Worm (Caenorhabditis elegans): Measurements from ENCODE around the gene arl-5.

DNA sequence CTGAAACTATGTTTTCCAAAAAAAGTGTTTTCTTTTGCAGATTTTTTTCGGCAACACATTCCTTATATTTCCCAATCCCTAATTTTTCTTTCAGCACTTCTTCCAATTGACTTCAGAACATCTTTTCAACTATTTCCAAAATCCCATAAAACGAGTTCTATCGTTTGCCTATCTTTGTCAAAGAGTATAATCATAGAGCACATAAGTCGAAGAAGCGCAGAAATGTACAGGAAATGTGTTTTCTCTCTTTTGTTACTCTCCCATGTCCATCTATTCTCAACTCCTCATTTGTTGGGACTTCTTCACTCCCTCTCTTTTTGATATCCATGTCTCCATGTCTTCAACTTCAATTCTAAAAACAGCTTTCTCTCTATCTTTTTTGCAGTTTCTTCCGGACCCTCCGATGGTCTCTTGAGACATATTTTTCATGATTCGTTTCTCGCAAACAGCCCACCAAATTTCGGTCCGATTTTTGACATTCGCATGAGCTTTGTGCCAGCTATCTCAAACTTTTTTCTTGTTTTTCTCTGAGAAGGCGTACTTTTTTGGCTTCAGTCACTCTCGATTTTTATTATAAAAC is 37.2 kb downstream of the arl-5 start, which contains the start of gene twk-48:
- TF ChIP-seq zag-1 (tag; optimal IDR thresholded peaks at IDR 0.05) (no peak), nhr-85 (tag) (no peak), sptf-1 (tag; optimal IDR thresholded peaks at IDR 0.05) (no peak), ces-1 (GFP tag; optimal IDR thresholded peaks at IDR 0.05) (no peak), mef-2 (tag; optimal IDR thresholded peaks at IDR 0.05) (no peak), nhr-76 (tag; optimal IDR thresholded peaks at IDR 0.05) (no peak), fos-1 (tag; optimal IDR thresholded peaks at IDR 0.05) (no peak), mdl-1 (tag; optimal IDR thresholded peaks at IDR 0.05) (no peak), ceh-82 (tag; optimal IDR thresholded peaks at IDR 0.05) (no peak), lin-39 (tag; optimal IDR thresholded peaks at IDR 0.05) (no peak), nhr-11 (tag; optimal IDR thresholded peaks at IDR 0.05) (no peak), pag-3 (tag; optimal IDR thresholded peaks at IDR 0.05; ENCODE audit: borderline replicate concordance, insufficient read depth) (no peak)
